Worm (Caenorhabditis elegans): ENCODE results near the gene H04J21.4.

- TF ChIP-seq unc-39 (tag; optimal IDR thresholded peaks at IDR 0.05) (no peak), tag-97 (GFP tag; IDR thresholded peaks at IDR 0.05) (no peak), dmd-6 (GFP tag; IDR thresholded peaks at IDR 0.05) (no peak), ceh-82 (tag; optimal IDR thresholded peaks at IDR 0.05) (no peak)
Measured at ce11 chrIII:2371864-2372263, 3.5 kb upstream of the H04J21.4 start, which contains the start of gene H04J21.1.
